Worm (Caenorhabditis elegans) whole organism, L2 larva: ENCODE data around the gene F01D4.8.
A peak's percentile ranks its signal among the peaks of the same experiment; 100 is the strongest.

Source experiments
- C34F6.9 ChIP-seq: fragments of 150-350 bp; optimal IDR thresholded peaks from 2 replicates; lab custom pipeline; 2014; ENCODE audit warnings: missing biosample characterization, missing genetic modification characterization
- F13H6.1 ChIP-seq: sonication (generic microtip); optimal IDR thresholded peaks from 2 replicates; lab custom pipeline; 2016; ENCODE audit warnings: missing genetic modification characterization, missing compliant biosample characterization
- Y55F3AM.14 ChIP-seq: fragments of 200-800 bp; sonication (Bioruptor generic); optimal IDR thresholded peaks from 2 replicates; lab custom pipeline; 2018; ENCODE audit warnings: mild to moderate bottlenecking, missing genetic modification characterization, missing compliant biosample characterization
- alr-1 ChIP-seq: fragments of 150-350 bp; optimal IDR thresholded peaks from 2 replicates; lab custom pipeline; 2014; ENCODE audit warnings: missing biosample characterization, missing genetic modification characterization
- blmp-1 ChIP-seq: sonication (generic microtip); optimal IDR thresholded peaks from 2 replicates; lab custom pipeline; 2017; ENCODE audit warnings: missing genetic modification characterization, mild to moderate bottlenecking, missing compliant biosample characterization, antibody characterized with exemption, moderate library complexity; ENCODE audit not compliant: insufficient read depth
- ceh-16 ChIP-seq: fragments of 150-350 bp; optimal IDR thresholded peaks from 2 replicates; lab custom pipeline; 2014; ENCODE audit warnings: missing biosample characterization, missing genetic modification characterization
- ceh-82 ChIP-seq: fragments of 150-350 bp; optimal IDR thresholded peaks from 2 replicates; lab custom pipeline; 2014; ENCODE audit warnings: missing biosample characterization, missing genetic modification characterization
- crh-2 ChIP-seq: sonication (generic microtip); optimal IDR thresholded peaks from 2 replicates; lab custom pipeline; 2017; ENCODE audit warnings: missing biosample characterization, missing genetic modification characterization
- dmd-4 ChIP-seq: sonication (generic microtip); optimal IDR thresholded peaks from 2 replicates; lab custom pipeline; 2017; ENCODE audit warnings: missing biosample characterization, missing genetic modification characterization
- egl-27 ChIP-seq: sonication (generic microtip); optimal IDR thresholded peaks from 3 replicates; lab custom pipeline; 2017; ENCODE audit warnings: missing biosample characterization, missing genetic modification reagents, missing genetic modification characterization
- elt-1 ChIP-seq: fragments of 150-350 bp; optimal IDR thresholded peaks from 2 replicates; lab custom pipeline; 2014; ENCODE audit warnings: missing biosample characterization, missing genetic modification characterization
- fos-1 ChIP-seq: fragments of 150-350 bp; optimal IDR thresholded peaks from 2 replicates; lab custom pipeline; 2014; ENCODE audit warnings: missing biosample characterization, missing genetic modification characterization
- gmeb-1 ChIP-seq: fragments of 150-350 bp; optimal IDR thresholded peaks from 2 replicates; lab custom pipeline; 2014; ENCODE audit warnings: missing biosample characterization, missing genetic modification characterization
- lin-11 ChIP-seq: fragments of 150-350 bp; sonication (generic microtip); optimal IDR thresholded peaks from 2 replicates; lab custom pipeline; 2014; ENCODE audit warnings: missing biosample characterization, missing genetic modification characterization, inconsistent platforms, mixed read lengths
- lin-13 ChIP-seq: fragments of 150-350 bp; optimal IDR thresholded peaks from 2 replicates; lab custom pipeline; 2014; ENCODE audit warnings: missing biosample characterization, missing genetic modification reagents, missing genetic modification characterization
- lin-39 ChIP-seq: fragments of 150-350 bp; optimal IDR thresholded peaks from 2 replicates; lab custom pipeline; 2014; ENCODE audit warnings: missing biosample characterization, missing genetic modification reagents, missing genetic modification characterization
- mbf-1 ChIP-seq: sonication (generic microtip); optimal IDR thresholded peaks from 2 replicates; lab custom pipeline; 2017; ENCODE audit warnings: missing biosample characterization, missing genetic modification characterization
- mdl-1 ChIP-seq, 2 experiments: fragments of 150-350 bp in 1 of 2; sonication (generic microtip) in 1 of 2; optimal IDR thresholded peaks; 2 replicates each; lab custom pipeline; 2017; ENCODE audit warnings: missing biosample characterization in 2 of 2, missing genetic modification characterization in 2 of 2
- nhr-10 ChIP-seq: sonication (generic microtip); optimal IDR thresholded peaks from 2 replicates; lab custom pipeline; 2017; ENCODE audit warnings: missing biosample characterization, missing genetic modification characterization
- nhr-21 ChIP-seq: fragments of 150-350 bp; optimal IDR thresholded peaks from 2 replicates; lab custom pipeline; 2014; ENCODE audit warnings: missing biosample characterization, missing genetic modification characterization
- nhr-25 ChIP-seq: fragments of 150-350 bp; sonication (generic microtip); optimal IDR thresholded peaks from 3 replicates; lab custom pipeline; 2014; ENCODE audit warnings: missing biosample characterization, missing genetic modification characterization
- nhr-6 ChIP-seq: fragments of 150-350 bp; optimal IDR thresholded peaks from 2 replicates; lab custom pipeline; 2014; ENCODE audit warnings: missing biosample characterization, missing genetic modification characterization
- peb-1 ChIP-seq: fragments of 150-350 bp; optimal IDR thresholded peaks from 2 replicates; lab custom pipeline; 2014; ENCODE audit warnings: missing biosample characterization, missing genetic modification characterization
- sem-4 ChIP-seq: fragments of 150-350 bp; optimal IDR thresholded peaks from 2 replicates; lab custom pipeline; 2014; ENCODE audit warnings: missing biosample characterization, missing genetic modification reagents, missing genetic modification characterization
- sma-3 ChIP-seq: sonication (generic microtip); optimal IDR thresholded peaks from 2 replicates; lab custom pipeline; 2016; ENCODE audit warnings: missing genetic modification reagents, missing genetic modification characterization, missing compliant biosample characterization
- sma-9 ChIP-seq, 2 experiments: fragments of 150-350 bp in 1 of 2; sonication (generic microtip) in 1 of 2; optimal IDR thresholded peaks; 2 replicates each; lab custom pipeline; 2014 to 2016; ENCODE audit warnings: missing genetic modification characterization in 2 of 2, mild to moderate bottlenecking in 1 of 2, missing biosample characterization in 1 of 2, missing compliant biosample characterization in 1 of 2, missing genetic modification reagents in 1 of 2, moderate library complexity in 1 of 2
- snpc-4 ChIP-seq: fragments of 150-350 bp; optimal IDR thresholded peaks from 2 replicates; lab custom pipeline; 2014; ENCODE audit warnings: missing biosample characterization, missing genetic modification characterization
- unc-39 ChIP-seq: fragments of 150-350 bp; optimal IDR thresholded peaks from 2 replicates; lab custom pipeline; 2014; ENCODE audit warnings: missing biosample characterization, missing genetic modification characterization
- unc-62 ChIP-seq: fragments of 150-350 bp; optimal IDR thresholded peaks from 2 replicates; lab custom pipeline; 2014; ENCODE audit warnings: missing biosample characterization, missing genetic modification reagents, missing genetic modification characterization
- zag-1 ChIP-seq: fragments of 150-350 bp; optimal IDR thresholded peaks from 2 replicates; lab custom pipeline; 2014; ENCODE audit warnings: missing biosample characterization, missing genetic modification characterization
- ztf-1 ChIP-seq: fragments of 200-800 bp; sonication (Bioruptor generic); conservative IDR thresholded peaks from 2 replicates; pipeline ENCODE4 v1.3.6; 2022; ENCODE audit warnings: missing genetic modification characterization, missing compliant biosample characterization
- ztf-11 ChIP-seq: sonication (generic microtip); optimal IDR thresholded peaks from 2 replicates; lab custom pipeline; 2017; ENCODE audit warnings: missing biosample characterization, missing genetic modification characterization
- ztf-4 ChIP-seq: fragments of 150-350 bp; optimal IDR thresholded peaks from 2 replicates; lab custom pipeline; 2014; ENCODE audit warnings: missing biosample characterization, missing genetic modification characterization

Gene F01D4.8

ce11 chrIV:10467347-10467746 lies 14.4 kb upstream of the F01D4.8 start:
- TF ChIP-seq blmp-1 (tag; lab: Kevin White, UChicago) (no peak), mbf-1 (tag; lab: Kevin White, UChicago) (no peak), gmeb-1 (tag; lab: Kevin White, UChicago) (no peak), crh-2 (tag; lab: Kevin White, UChicago) (no peak), ztf-1 (GFP tag; lab: Robert Waterston, UW) (no peak), lin-13 (GFP tag; lab: Kevin White, UChicago) (no peak), nhr-6 (tag; lab: Kevin White, UChicago) (no peak), egl-27 (tag; lab: Kevin White, UChicago) (no peak), peb-1 (tag; lab: Kevin White, UChicago) (no peak), nhr-25 (no peak), alr-1 (tag; lab: Kevin White, UChicago) (no peak), ceh-16 (tag; lab: Kevin White, UChicago) (no peak), nhr-10 (tag; lab: Kevin White, UChicago) (no peak), ceh-82 (no peak), sem-4 (no peak), unc-62 (GFP tag; lab: Kevin White, UChicago) (no peak), nhr-21 (no peak), sma-9 (GFP tag; optimal IDR thresholded peaks at IDR 0.05; lab: Kevin White, UChicago) (no peak), sma-9 (tag; optimal IDR thresholded peaks at IDR 0.05; lab: Kevin White, UChicago) (no peak), lin-11 (tag; lab: Kevin White, UChicago) (no peak), ztf-4 (no peak)

- peak; percentile 91 for TF ChIP-seq fos-1
- TF ChIP-seq sma-9 (GFP tag; optimal IDR thresholded peaks at IDR 0.05; lab: Kevin White, UChicago): peak; percentile 59
- TF ChIP-seq sma-9 (tag; optimal IDR thresholded peaks at IDR 0.05; lab: Kevin White, UChicago): no peak
- TF ChIP-seq alr-1 (tag; lab: Kevin White, UChicago): no peak
Measured at ce11 chrIV:10466398-10466797, 13.5 kb upstream of the F01D4.8 start.

- no peak for TF ChIP-seq zag-1 (tag; lab: Kevin White, UChicago)
- no peak for TF ChIP-seq C34F6.9 (tag; lab: Kevin White, UChicago)
- TF ChIP-seq unc-39 (tag; lab: Kevin White, UChicago): no peak
Measured at ce11 chrIV:10465764-10466163, 12.9 kb upstream of the F01D4.8 start.

- TF ChIP-seq crh-2 (tag; lab: Kevin White, UChicago): no peak
- TF ChIP-seq F13H6.1 (tag; lab: Kevin White, UChicago): no peak
- TF ChIP-seq dmd-4 (tag; lab: Kevin White, UChicago): no peak
- no peak for TF ChIP-seq ztf-11
- TF ChIP-seq fos-1: no peak
- TF ChIP-seq lin-39 (tag; lab: Kevin White, UChicago): no peak
- TF ChIP-seq gmeb-1 (tag; lab: Kevin White, UChicago): no peak
- TF ChIP-seq lin-11 (tag; lab: Kevin White, UChicago): no peak
- TF ChIP-seq snpc-4 (tag; lab: Kevin White, UChicago): no peak
- TF ChIP-seq elt-1 (tag; lab: Kevin White, UChicago): no peak
- no peak for TF ChIP-seq unc-62 (GFP tag; lab: Kevin White, UChicago)
- no peak for TF ChIP-seq zag-1 (tag; lab: Kevin White, UChicago)
- TF ChIP-seq nhr-6 (tag; lab: Kevin White, UChicago): no peak
- no peak for TF ChIP-seq peb-1 (tag; lab: Kevin White, UChicago)
- no peak for TF ChIP-seq ztf-1 (GFP tag; lab: Robert Waterston, UW)
- no peak for TF ChIP-seq nhr-25
- TF ChIP-seq blmp-1 (tag; lab: Kevin White, UChicago): no peak
Measured at ce11 chrIV:10463987-10464638, 11.2 kb upstream of the F01D4.8 start, which contains the start of gene ugt-43. TSS of gene ugt-43 (plus strand) at chrIV:10464588.

DNA sequence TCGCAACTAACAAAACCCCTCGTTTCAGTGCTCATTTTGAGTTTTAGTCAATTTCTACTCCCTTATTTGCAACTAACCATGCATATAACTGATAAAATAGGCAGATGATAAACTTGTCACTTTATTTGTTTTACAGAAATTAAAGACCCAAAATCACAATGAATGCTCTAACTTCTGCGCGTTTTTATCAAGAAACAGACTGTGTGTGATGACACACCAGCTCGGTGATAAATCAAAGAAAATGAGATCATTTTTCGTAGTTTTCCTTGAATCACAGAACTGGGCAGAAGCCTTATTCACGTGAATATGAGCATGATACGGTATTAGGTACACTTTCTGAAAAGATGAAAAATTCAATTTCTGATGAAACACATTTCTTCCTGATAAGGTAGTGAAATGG lies 10.2 kb upstream of the F01D4.8 start:
- peak; percentile 79 for TF ChIP-seq sma-9 (GFP tag; optimal IDR thresholded peaks at IDR 0.05; lab: Kevin White, UChicago)
- no peak for TF ChIP-seq sma-9 (tag; optimal IDR thresholded peaks at IDR 0.05; lab: Kevin White, UChicago)
- TF ChIP-seq Y55F3AM.14 (GFP tag; lab: Kevin White, UChicago): no peak
- TF ChIP-seq mdl-1 (tag; optimal IDR thresholded peaks at IDR 0.05; lab: Kevin White, UChicago): no peak
- no peak for TF ChIP-seq lin-13 (GFP tag; lab: Kevin White, UChicago)
- TF ChIP-seq fos-1: peak; percentile 98
- TF ChIP-seq gmeb-1 (tag; lab: Kevin White, UChicago): peak; percentile 62
- no peak for TF ChIP-seq snpc-4 (tag; lab: Kevin White, UChicago)
- TF ChIP-seq sma-3 (GFP tag; lab: Kevin White, UChicago): peak; percentile 17
- peak; percentile 33 for TF ChIP-seq crh-2 (tag; lab: Kevin White, UChicago)
